Fruit fly (Drosophila melanogaster): ENCODE measurements around the gene CG1647.

DNA sequence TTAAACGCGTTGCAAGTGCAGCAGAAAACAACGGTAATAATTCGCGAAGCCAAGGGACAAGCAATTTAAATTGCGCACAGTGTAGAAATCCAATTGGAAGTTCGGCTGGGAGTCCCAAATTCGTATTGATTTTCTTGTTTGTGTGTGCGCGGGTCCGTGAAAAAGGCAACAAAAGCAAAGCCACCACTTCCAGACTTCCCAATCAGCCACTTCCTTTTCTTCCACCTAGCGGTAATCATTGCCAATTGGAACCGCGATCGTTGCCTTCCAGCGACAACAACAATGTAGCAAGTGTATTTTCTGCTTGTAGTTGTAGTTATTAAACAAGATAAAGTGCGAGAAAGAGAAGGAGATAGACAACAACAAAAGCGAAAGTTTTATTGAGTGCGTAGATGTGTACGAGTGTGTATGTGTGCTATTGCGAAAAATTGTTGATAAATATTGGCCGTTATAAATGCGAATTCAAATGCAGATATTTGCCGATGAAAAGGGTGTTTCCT is 25.4 kb downstream of the CG1647 start:
- no peak for TF ChIP-seq EcR (GFP tag; optimal IDR thresholded peaks at IDR 0.05)
- no peak for TF ChIP-seq psq (optimal IDR thresholded peaks at IDR 0.05)
- no peak for TF ChIP-seq CG8478 (optimal IDR thresholded peaks at IDR 0.05)
- no peak for TF ChIP-seq usp (GFP tag; optimal IDR thresholded peaks at IDR 0.05)
- TF ChIP-seq pan (optimal IDR thresholded peaks at IDR 0.05), result no peak
